Worm (Caenorhabditis elegans) whole organism, L1 larva: ENCODE data around the gene ZK563.7.

Source experiments
- efl-3 ChIP-seq: fragments of 200-800 bp; sonication (Bioruptor generic); optimal IDR thresholded peaks from 2 replicates; lab custom pipeline; 2018; ENCODE audit warnings: mild to moderate bottlenecking, missing genetic modification characterization, missing compliant biosample characterization
- lin-39 ChIP-seq: fragments of 150-350 bp; optimal IDR thresholded peaks from 2 replicates; lab custom pipeline; 2014; ENCODE audit warnings: missing biosample characterization, missing genetic modification reagents, missing genetic modification characterization
- nhr-19 ChIP-seq: fragments of 200-800 bp; sonication (Bioruptor generic); conservative IDR thresholded peaks from 2 replicates; pipeline ENCODE4 v1.3.6; 2022; ENCODE audit warnings: missing genetic modification characterization, missing compliant biosample characterization

DNA sequence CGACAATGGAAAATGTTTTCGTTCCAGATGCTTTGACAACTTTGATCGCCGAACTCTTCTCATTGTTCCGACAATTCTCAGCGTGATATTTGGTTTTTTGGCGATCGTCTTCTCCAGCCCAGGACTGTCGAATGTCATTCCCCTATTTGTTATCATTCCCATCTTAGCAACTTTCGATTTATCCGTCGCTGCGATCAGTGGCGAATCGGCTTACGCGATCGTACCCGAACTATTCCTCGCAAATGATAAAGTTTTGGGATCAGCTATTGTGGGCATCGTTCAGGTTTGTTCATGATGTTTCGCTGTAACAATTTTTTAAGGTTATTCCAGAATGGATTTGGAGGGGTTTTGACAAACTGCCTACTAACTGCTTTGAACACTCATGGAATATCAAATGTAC, 16.5 kb downstream of the ZK563.7 start:
- no peak for TF ChIP-seq nhr-19 (GFP tag; lab: Robert Waterston, UW)
- TF ChIP-seq efl-3: no peak
- TF ChIP-seq lin-39 (tag; lab: Kevin White, UChicago): no peak
